Worm (Caenorhabditis elegans) whole organism, L4 larva: Measurements from ENCODE around the gene col-75.

Experiments
- skn-1 ChIP-seq: fragments of 150-350 bp; optimal IDR thresholded peaks from 2 replicates; lab custom pipeline; 2014; ENCODE audit warnings: missing biosample characterization, missing genetic modification characterization
- zfp-2 ChIP-seq: sonication (generic microtip); optimal IDR thresholded peaks from 2 replicates; lab custom pipeline; 2016; ENCODE audit warnings: mild to moderate bottlenecking, missing genetic modification characterization, missing compliant biosample characterization

DNA sequence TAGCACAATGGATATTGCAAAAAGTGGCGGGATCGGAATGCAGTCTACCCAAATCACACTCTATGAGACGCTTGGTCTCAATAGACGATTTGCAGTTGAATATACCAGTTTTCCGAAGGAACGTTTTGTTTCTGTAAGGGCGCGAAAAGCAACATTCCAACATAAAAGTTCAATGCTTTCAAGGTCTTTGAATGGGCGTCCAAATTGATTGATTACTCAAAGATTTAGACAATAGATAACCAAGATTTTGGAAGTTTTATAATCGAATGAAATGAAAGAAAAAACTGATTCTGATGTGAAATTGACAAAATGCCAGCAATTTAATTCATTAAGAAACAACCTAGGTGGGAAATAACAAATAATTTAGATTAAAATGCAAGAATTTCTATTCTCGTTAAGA, 6.9 kb upstream of the col-75 start:
- TF ChIP-seq zfp-2 (tag; lab: Kevin White, UChicago) = no peak
- no peak for TF ChIP-seq skn-1 (tag; lab: Kevin White, UChicago)
